Worm (Caenorhabditis elegans): Measurements from ENCODE around the gene egas-1.

Gene egas-1

DNA sequence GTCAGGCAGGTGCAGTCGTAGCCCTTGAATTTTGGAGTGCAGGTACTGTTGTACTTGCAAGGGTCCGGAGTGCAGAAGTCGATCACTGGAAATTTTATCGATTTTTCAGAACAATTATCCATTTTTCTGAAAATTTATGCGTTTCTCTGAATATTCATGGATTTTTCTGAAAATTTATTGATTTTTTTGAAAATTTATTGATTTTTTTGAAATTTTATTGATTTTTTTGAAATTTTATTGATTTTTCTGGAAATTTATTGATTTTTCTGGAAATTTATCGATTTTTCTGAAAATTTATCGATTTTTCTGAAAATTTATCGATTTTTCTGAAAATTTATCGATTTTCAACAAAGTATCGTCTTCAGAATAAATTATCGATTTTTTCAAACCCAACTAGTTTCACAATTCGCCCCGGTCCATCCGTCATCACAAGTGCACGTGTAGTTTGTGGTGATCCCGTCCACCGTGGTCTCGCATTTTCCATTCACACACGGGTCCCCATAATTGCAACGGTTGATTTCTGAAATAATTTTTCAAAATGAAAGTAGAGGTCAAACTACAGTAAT is 8.1 kb upstream of the egas-1 start:
- TF ChIP-seq nhr-129 (tag; optimal IDR thresholded peaks at IDR 0.05) (no peak), lsy-2 (tag; optimal IDR thresholded peaks at IDR 0.05) (no peak), crh-2 (tag; optimal IDR thresholded peaks at IDR 0.05) (no peak), nhr-21 (tag; optimal IDR thresholded peaks at IDR 0.05) (no peak)

ce11 chrV:18636248-18636647 is 3.9 kb upstream of the egas-1 start, which contains the start of gene egas-3:
Gene egas-3, minus strand, starts transcription at chrV:18636348.
- TF ChIP-seq nhr-11 (tag; optimal IDR thresholded peaks at IDR 0.05) (no peak), ZK546.5 (tag; optimal IDR thresholded peaks at IDR 0.05) (no peak), ceh-82 (tag; optimal IDR thresholded peaks at IDR 0.05) (no peak), lsy-2 (tag; optimal IDR thresholded peaks at IDR 0.05) (no peak)

- TF ChIP-seq crh-2 (tag; optimal IDR thresholded peaks at IDR 0.05), result no peak
- no peak for TF ChIP-seq zag-1 (tag; optimal IDR thresholded peaks at IDR 0.05)
- TF ChIP-seq nhr-10 (tag; optimal IDR thresholded peaks at IDR 0.05), result no peak
- no peak for TF ChIP-seq lin-39 (tag; optimal IDR thresholded peaks at IDR 0.05)
- TF ChIP-seq skn-1 (tag; optimal IDR thresholded peaks at IDR 0.05), result no peak
- TF ChIP-seq ztf-4 (tag; optimal IDR thresholded peaks at IDR 0.05), result no peak
- TF ChIP-seq gmeb-1 (tag; optimal IDR thresholded peaks at IDR 0.05), result peak; percentile 11
- TF ChIP-seq nhr-12 (tag; optimal IDR thresholded peaks at IDR 0.05), result no peak
- TF ChIP-seq nhr-129 (tag; optimal IDR thresholded peaks at IDR 0.05), result peak; percentile 22
- no peak for TF ChIP-seq sma-9 (GFP tag; optimal IDR thresholded peaks at IDR 0.05)
- no peak for TF ChIP-seq sma-9 (tag; optimal IDR thresholded peaks at IDR 0.05)
- no peak for TF ChIP-seq ztf-1 (GFP tag; conservative IDR thresholded peaks at IDR 0.05)
- TF ChIP-seq ama-1 (optimal IDR thresholded peaks at IDR 0.05), result peak; percentile 69
- peak; percentile 36 for TF ChIP-seq nhr-25 (tag; optimal IDR thresholded peaks at IDR 0.05)
- no peak for TF ChIP-seq ceh-16 (tag; optimal IDR thresholded peaks at IDR 0.05)
- peak; percentile 58 for TF ChIP-seq sma-3 (GFP tag; optimal IDR thresholded peaks at IDR 0.05)
- no peak for TF ChIP-seq ztf-11 (tag; optimal IDR thresholded peaks at IDR 0.05)
- TF ChIP-seq elt-3 (tag; optimal IDR thresholded peaks at IDR 0.05), result no peak
- TF ChIP-seq nhr-21 (tag; optimal IDR thresholded peaks at IDR 0.05), result peak; percentile 6
- no peak for TF ChIP-seq nhr-11 (tag; optimal IDR thresholded peaks at IDR 0.05)
- no peak for TF ChIP-seq elt-1 (tag; optimal IDR thresholded peaks at IDR 0.05)
- TF ChIP-seq ceh-82 (tag; optimal IDR thresholded peaks at IDR 0.05), result no peak
These were observed 2.3 kb upstream of the egas-1 start for ce11 chrV:18637544-18638366.

ce11 chrV:18638367-18638873 is 1.7 kb upstream of the egas-1 start, which contains the start of gene col-42:
Gene col-42, plus strand, starts transcription at chrV:18638484.
- TF ChIP-seq ceh-82 (tag; optimal IDR thresholded peaks at IDR 0.05) (no peak), sma-3 (GFP tag; optimal IDR thresholded peaks at IDR 0.05) (peak; percentile 34), ceh-16 (tag; optimal IDR thresholded peaks at IDR 0.05) (peak; percentile 0)

DNA sequence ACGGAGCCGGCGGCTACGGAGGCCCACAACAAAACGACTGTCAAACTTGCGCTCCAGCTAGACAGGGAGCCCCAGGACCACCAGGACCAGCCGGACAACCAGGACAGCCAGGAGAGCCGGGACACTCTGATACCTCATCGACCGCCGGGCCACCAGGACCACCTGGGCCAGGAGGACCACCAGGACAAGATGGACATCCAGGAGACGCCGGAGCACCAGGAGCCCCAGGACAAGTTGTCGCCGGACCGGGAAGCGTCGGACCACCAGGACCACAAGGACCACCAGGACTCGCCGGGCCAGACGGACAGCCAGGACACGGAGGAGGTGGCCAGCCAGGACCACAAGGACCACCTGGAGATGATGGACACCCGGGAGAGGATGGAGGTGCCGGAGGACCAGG is 1.0 kb upstream of the egas-1 start:
- TF ChIP-seq sma-9 (GFP tag; optimal IDR thresholded peaks at IDR 0.05), result no peak
- no peak for TF ChIP-seq sma-9 (tag; optimal IDR thresholded peaks at IDR 0.05)
- no peak for TF ChIP-seq dmd-4 (tag; optimal IDR thresholded peaks at IDR 0.05)
- no peak for TF ChIP-seq aly-2 (tag; optimal IDR thresholded peaks at IDR 0.05)
- TF ChIP-seq nhr-77 (tag; optimal IDR thresholded peaks at IDR 0.05), result no peak
- TF ChIP-seq ZK546.5 (tag; optimal IDR thresholded peaks at IDR 0.05), result no peak
- TF ChIP-seq nhr-11 (tag; optimal IDR thresholded peaks at IDR 0.05), result no peak
- TF ChIP-seq egl-27 (tag; optimal IDR thresholded peaks at IDR 0.05), result no peak
- no peak for TF ChIP-seq mab-5 (tag; optimal IDR thresholded peaks at IDR 0.05)
- no peak for TF ChIP-seq lin-13 (GFP tag; optimal IDR thresholded peaks at IDR 0.05)
- TF ChIP-seq R02D3.7 (tag; optimal IDR thresholded peaks at IDR 0.05), result no peak

DNA sequence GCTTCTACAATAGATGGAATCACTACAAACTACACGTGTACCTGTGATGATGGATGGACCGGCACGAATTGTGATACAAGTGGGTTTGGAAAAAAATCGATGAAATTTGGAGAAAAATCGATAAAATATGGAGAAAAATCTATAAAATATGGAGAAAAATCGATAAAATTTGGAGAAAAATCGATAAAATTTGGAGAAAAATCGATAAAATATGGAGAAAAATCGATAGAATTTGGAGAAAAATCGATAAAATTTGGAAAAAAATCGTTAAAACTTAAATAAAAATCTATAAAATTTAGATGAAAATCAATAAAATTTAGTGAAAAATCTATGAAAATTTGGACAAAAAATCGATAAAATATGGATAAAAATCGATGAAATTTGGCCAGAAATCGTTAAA is 4.2 kb downstream of the egas-1 start:
- TF ChIP-seq unc-55 (GFP tag; optimal IDR thresholded peaks at IDR 0.05), result no peak
- TF ChIP-seq aly-2 (tag; optimal IDR thresholded peaks at IDR 0.05), result no peak
- TF ChIP-seq unc-39 (tag; optimal IDR thresholded peaks at IDR 0.05), result no peak
- no peak for TF ChIP-seq nhr-10 (tag; optimal IDR thresholded peaks at IDR 0.05)
- TF ChIP-seq ztf-11 (tag; optimal IDR thresholded peaks at IDR 0.05), result no peak
- TF ChIP-seq sem-4 (tag; optimal IDR thresholded peaks at IDR 0.05), result no peak
- no peak for TF ChIP-seq nhr-21 (tag; optimal IDR thresholded peaks at IDR 0.05)
- TF ChIP-seq ztf-1 (GFP tag; conservative IDR thresholded peaks at IDR 0.05), result no peak
